1 worm cellular context compared by ENCODE assay signal in genomic region chrX:5129447-5129846, ce11.
A peak's percentile ranks its signal among the peaks of the same experiment; 100 is the strongest.
TF ChIP-seq lines count a peak whose summit lies in the region.

No protein-coding gene starts in this region.

TF ChIP-seq in whole organism, L1 larva, 84 proteins besides CTCF, POLR2A, EP300 and RAD21 (continued from another document):
- TF ChIP-seq nhr-85 (tag; lab: Kevin White, UChicago), result peak; percentile 10
- no peak for TF ChIP-seq lin-15B (tag; optimal IDR thresholded peaks at IDR 0.05; lab: Kevin White, UChicago)
- TF ChIP-seq unc-86 (tag; optimal IDR thresholded peaks at IDR 0.05; lab: Kevin White, UChicago), result no peak
- peak; percentile 10 for TF ChIP-seq nhr-47 (tag; optimal IDR thresholded peaks at IDR 0.05; lab: Kevin White, UChicago)
- no peak for TF ChIP-seq nhr-90 (tag; optimal IDR thresholded peaks at IDR 0.05; lab: Kevin White, UChicago; ENCODE audit: poor library complexity)
- TF ChIP-seq unc-130 (tag; optimal IDR thresholded peaks at IDR 0.05; lab: Kevin White, UChicago), result no peak
- TF ChIP-seq dsc-1 (tag; optimal IDR thresholded peaks at IDR 0.05; lab: Kevin White, UChicago), result peak; percentile 15
- TF ChIP-seq lsy-2 (tag; optimal IDR thresholded peaks at IDR 0.05; lab: Kevin White, UChicago), result no peak
- no peak for TF ChIP-seq skn-1 (tag; optimal IDR thresholded peaks at IDR 0.05; lab: Kevin White, UChicago)
- no peak for TF ChIP-seq zag-1 (tag; optimal IDR thresholded peaks at IDR 0.05; lab: Kevin White, UChicago)
- TF ChIP-seq lin-39 (tag; optimal IDR thresholded peaks at IDR 0.05; lab: Kevin White, UChicago), result no peak
- peak; percentile 89 for TF ChIP-seq ces-1 (GFP tag; optimal IDR thresholded peaks at IDR 0.05; lab: Kevin White, UChicago)
- TF ChIP-seq jun-1 (tag; optimal IDR thresholded peaks at IDR 0.05; lab: Kevin White, UChicago), result no peak
- no peak for TF ChIP-seq lin-35 (GFP tag; optimal IDR thresholded peaks at IDR 0.05; lab: Kevin White, UChicago)
- TF ChIP-seq fkh-4 (tag; optimal IDR thresholded peaks at IDR 0.05; lab: Kevin White, UChicago; ENCODE audit: borderline replicate concordance), result no peak
- TF ChIP-seq efl-3 (GFP tag; optimal IDR thresholded peaks at IDR 0.05; lab: Kevin White, UChicago), result no peak
- TF ChIP-seq egl-13 (tag; optimal IDR thresholded peaks at IDR 0.05; lab: Kevin White, UChicago), result peak; percentile 43
- TF ChIP-seq ceh-8 (GFP tag; optimal IDR thresholded peaks at IDR 0.05; lab: Kevin White, UChicago), result no peak
- no peak for TF ChIP-seq C34B4.2 (tag; optimal IDR thresholded peaks at IDR 0.05; lab: Kevin White, UChicago)
- no peak for TF ChIP-seq pqm-1 (tag; optimal IDR thresholded peaks at IDR 0.05; lab: Kevin White, UChicago)
- TF ChIP-seq vab-15 (tag; optimal IDR thresholded peaks at IDR 0.05; lab: Kevin White, UChicago), result no peak
- TF ChIP-seq ceh-63 (GFP tag; optimal IDR thresholded peaks at IDR 0.05; lab: Kevin White, UChicago), result no peak
- TF ChIP-seq grh-1 (GFP tag; IDR thresholded peaks at IDR 0.05; lab: Robert Waterston, UW), result no peak
- TF ChIP-seq ztf-4 (tag; optimal IDR thresholded peaks at IDR 0.05; lab: Kevin White, UChicago), result no peak
- TF ChIP-seq ama-1 (optimal IDR thresholded peaks at IDR 0.05; lab: Kevin White, UChicago), result no peak
- TF ChIP-seq sup-37 (GFP tag; optimal IDR thresholded peaks at IDR 0.05; lab: Kevin White, UChicago), result no peak
- no peak for TF ChIP-seq unc-98 (GFP tag; IDR thresholded peaks at IDR 0.05; lab: Robert Waterston, UW)
- TF ChIP-seq egl-27 (tag; optimal IDR thresholded peaks at IDR 0.05; lab: Kevin White, UChicago), result no peak
- no peak for TF ChIP-seq nhr-77 (tag; optimal IDR thresholded peaks at IDR 0.05; lab: Kevin White, UChicago)
- TF ChIP-seq sox-4 (tag; optimal IDR thresholded peaks at IDR 0.05; lab: Kevin White, UChicago), result no peak
- TF ChIP-seq nhr-76 (tag; optimal IDR thresholded peaks at IDR 0.05; lab: Kevin White, UChicago), result no peak
- peak; percentile 4 for TF ChIP-seq nhr-71 (tag; optimal IDR thresholded peaks at IDR 0.05; lab: Kevin White, UChicago)
- TF ChIP-seq zip-4 (GFP tag; optimal IDR thresholded peaks at IDR 0.05; lab: Kevin White, UChicago), result no peak
- no peak for TF ChIP-seq hlh-4 (tag; optimal IDR thresholded peaks at IDR 0.05; lab: Kevin White, UChicago)
- no peak for TF ChIP-seq blmp-1 (tag; optimal IDR thresholded peaks at IDR 0.05; lab: Kevin White, UChicago)
- TF ChIP-seq nhr-28 (tag; optimal IDR thresholded peaks at IDR 0.05; lab: Kevin White, UChicago), result no peak
- TF ChIP-seq ceh-82 (tag; optimal IDR thresholded peaks at IDR 0.05; lab: Kevin White, UChicago), result no peak
- TF ChIP-seq nhr-237 (tag; optimal IDR thresholded peaks at IDR 0.05; lab: Kevin White, UChicago), result no peak
- no peak for TF ChIP-seq dpl-1 (GFP tag; optimal IDR thresholded peaks at IDR 0.05; lab: Kevin White, UChicago)
